Worm (Caenorhabditis elegans) whole organism, L2 larva: ENCODE measurements around the gene icap-1.

Source experiments
- blmp-1 ChIP-seq: sonication (generic microtip); optimal IDR thresholded peaks from 2 replicates; lab custom pipeline; 2017; ENCODE audit warnings: missing genetic modification characterization, mild to moderate bottlenecking, missing compliant biosample characterization, antibody characterized with exemption, moderate library complexity; ENCODE audit not compliant: insufficient read depth
- elt-3 ChIP-seq: sonication (generic microtip); optimal IDR thresholded peaks from 2 replicates; lab custom pipeline; 2017; ENCODE audit warnings: missing biosample characterization, missing genetic modification characterization
- fos-1 ChIP-seq: fragments of 150-350 bp; optimal IDR thresholded peaks from 2 replicates; lab custom pipeline; 2014; ENCODE audit warnings: missing biosample characterization, missing genetic modification characterization
- lin-13 ChIP-seq: fragments of 150-350 bp; optimal IDR thresholded peaks from 2 replicates; lab custom pipeline; 2014; ENCODE audit warnings: missing biosample characterization, missing genetic modification reagents, missing genetic modification characterization
- lsy-2 ChIP-seq, 2 experiments: fragments of 150-350 bp in 1 of 2; sonication (generic microtip) in 1 of 2; optimal IDR thresholded peaks; 2 replicates each; lab custom pipeline; 2014 to 2017; ENCODE audit warnings: missing biosample characterization in 2 of 2, missing genetic modification characterization in 2 of 2
- mbf-1 ChIP-seq: sonication (generic microtip); optimal IDR thresholded peaks from 2 replicates; lab custom pipeline; 2017; ENCODE audit warnings: missing biosample characterization, missing genetic modification characterization
- mdl-1 ChIP-seq, 2 experiments: fragments of 150-350 bp in 1 of 2; sonication (generic microtip) in 1 of 2; optimal IDR thresholded peaks; 2 replicates each; lab custom pipeline; 2017; ENCODE audit warnings: missing biosample characterization in 2 of 2, missing genetic modification characterization in 2 of 2
- nhr-11 ChIP-seq: fragments of 150-350 bp; optimal IDR thresholded peaks from 2 replicates; lab custom pipeline; 2014; ENCODE audit warnings: missing biosample characterization, missing genetic modification characterization
- nhr-12 ChIP-seq: fragments of 150-350 bp; optimal IDR thresholded peaks from 2 replicates; lab custom pipeline; 2014; ENCODE audit warnings: missing biosample characterization, missing genetic modification characterization
- nhr-237 ChIP-seq: fragments of 150-350 bp; optimal IDR thresholded peaks from 2 replicates; lab custom pipeline; 2014; ENCODE audit warnings: missing biosample characterization, missing genetic modification characterization
- sma-9 ChIP-seq, 2 experiments: fragments of 150-350 bp in 1 of 2; sonication (generic microtip) in 1 of 2; optimal IDR thresholded peaks; 2 replicates each; lab custom pipeline; 2014 to 2016; ENCODE audit warnings: missing genetic modification characterization in 2 of 2, mild to moderate bottlenecking in 1 of 2, missing biosample characterization in 1 of 2, missing compliant biosample characterization in 1 of 2, missing genetic modification reagents in 1 of 2, moderate library complexity in 1 of 2
- ztf-4 ChIP-seq: fragments of 150-350 bp; optimal IDR thresholded peaks from 2 replicates; lab custom pipeline; 2014; ENCODE audit warnings: missing biosample characterization, missing genetic modification characterization

DNA sequence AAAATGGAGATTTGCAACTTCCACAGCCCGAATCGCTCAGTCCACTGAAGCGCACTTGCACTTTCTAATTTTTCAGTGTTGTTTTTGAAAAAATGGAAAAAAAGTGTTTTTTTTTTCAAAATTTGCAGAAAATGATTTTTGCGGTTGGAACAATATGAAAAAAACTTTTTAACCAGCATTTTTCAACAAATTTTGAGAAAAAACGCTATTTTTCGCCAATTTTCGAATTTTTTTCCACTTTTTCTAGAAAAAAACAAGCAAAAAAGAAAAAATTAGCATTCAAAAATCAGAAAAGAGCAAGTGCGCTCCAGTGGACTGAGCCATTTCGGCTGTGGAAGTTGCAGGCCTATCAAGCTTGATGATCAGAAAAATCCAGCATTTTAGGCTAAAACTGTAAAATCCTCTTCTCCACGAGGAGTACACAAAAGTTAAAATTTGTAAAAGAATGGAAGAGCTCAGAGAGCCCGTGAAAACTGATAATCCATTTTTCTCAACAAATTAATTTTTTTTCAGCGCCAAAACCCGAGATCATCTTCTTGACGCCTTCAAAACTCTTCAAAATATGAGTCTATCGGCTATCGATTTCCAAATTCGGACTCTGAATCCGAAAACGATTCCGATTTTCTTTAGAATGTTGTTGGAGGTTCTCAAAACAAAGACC lies 8.6 kb upstream of the icap-1 start:
- TF ChIP-seq ztf-4 (tag; lab: Kevin White, UChicago) (no peak), sma-9 (GFP tag; optimal IDR thresholded peaks at IDR 0.05; lab: Kevin White, UChicago) (no peak), sma-9 (tag; optimal IDR thresholded peaks at IDR 0.05; lab: Kevin White, UChicago) (no peak), fos-1 (tag; lab: Kevin White, UChicago) (no peak), mdl-1 (tag; optimal IDR thresholded peaks at IDR 0.05; lab: Kevin White, UChicago) (no peak), blmp-1 (tag; lab: Kevin White, UChicago) (no peak), mbf-1 (tag; lab: Kevin White, UChicago) (no peak), nhr-12 (tag; lab: Kevin White, UChicago) (no peak), nhr-11 (tag; lab: Kevin White, UChicago) (no peak), lsy-2 (tag; optimal IDR thresholded peaks at IDR 0.05; lab: Kevin White, UChicago) (no peak), lin-13 (GFP tag; lab: Kevin White, UChicago) (no peak), nhr-237 (tag; lab: Kevin White, UChicago) (no peak), elt-3 (tag; lab: Kevin White, UChicago) (no peak)
